Worm (Caenorhabditis elegans) whole organism, early embryonic: ENCODE data around the gene T07D4.2.

Source experiments
- B0310.2 ChIP-seq: sonication (generic microtip); optimal IDR thresholded peaks from 2 replicates; lab custom pipeline; 2016; ENCODE audit warnings: mild to moderate bottlenecking, missing genetic modification characterization, missing compliant biosample characterization
- F13C5.2 ChIP-seq: sonication (generic microtip); optimal IDR thresholded peaks from 2 replicates; lab custom pipeline; 2017; ENCODE audit warnings: mild to moderate bottlenecking, missing genetic modification characterization, inconsistent platforms, missing compliant biosample characterization
- hmbx-1 ChIP-seq: sonication (generic microtip); optimal IDR thresholded peaks from 2 replicates; lab custom pipeline; 2016; ENCODE audit warnings: mild to moderate bottlenecking, missing genetic modification characterization, missing compliant biosample characterization
- pes-1 ChIP-seq: fragments of 200-800 bp; sonication (Bioruptor generic); IDR thresholded peaks from 2 replicates; pipeline ENCODE4 v1.3.6; 2022; ENCODE audit warnings: missing genetic modification reagents, missing genetic modification characterization, missing compliant biosample characterization

ce11 chrII:8914654-8915053, 40.9 kb upstream of the T07D4.2 start:
- TF ChIP-seq pes-1 (GFP tag; lab: Robert Waterston, UW) (no peak), F13C5.2 (no peak), B0310.2 (tag; lab: Kevin White, UChicago) (no peak), hmbx-1 (tag; lab: Kevin White, UChicago) (no peak)
